Worm (Caenorhabditis elegans) whole organism, young adult: ENCODE data around the gene gfrp-1.

Source experiments
- F55B11.4 ChIP-seq: sonication (generic microtip); optimal IDR thresholded peaks from 2 replicates; lab custom pipeline; 2016; ENCODE audit warnings: missing compliant biosample characterization, missing genetic modification characterization, borderline replicate concordance; ENCODE audit not compliant: insufficient read depth
- ama-1 ChIP-seq, 3 experiments: fragments of 150-350 bp in 1 of 3; sonication (generic microtip) in 2 of 3; optimal IDR thresholded peaks; 2 replicates each; lab custom pipeline; 2014 to 2018; ENCODE audit warnings: missing biosample characterization in 2 of 3, missing genetic modification characterization in 2 of 3, missing genetic modification reagents in 2 of 3
- dpl-1 ChIP-seq: fragments of 150-350 bp; optimal IDR thresholded peaks from 2 replicates; lab custom pipeline; 2014; ENCODE audit warnings: missing biosample characterization, missing genetic modification reagents, missing genetic modification characterization
- unc-62 ChIP-seq: fragments of 150-350 bp; optimal IDR thresholded peaks from 2 replicates; lab custom pipeline; 2014; ENCODE audit warnings: missing biosample characterization, missing genetic modification reagents, missing genetic modification characterization

DNA sequence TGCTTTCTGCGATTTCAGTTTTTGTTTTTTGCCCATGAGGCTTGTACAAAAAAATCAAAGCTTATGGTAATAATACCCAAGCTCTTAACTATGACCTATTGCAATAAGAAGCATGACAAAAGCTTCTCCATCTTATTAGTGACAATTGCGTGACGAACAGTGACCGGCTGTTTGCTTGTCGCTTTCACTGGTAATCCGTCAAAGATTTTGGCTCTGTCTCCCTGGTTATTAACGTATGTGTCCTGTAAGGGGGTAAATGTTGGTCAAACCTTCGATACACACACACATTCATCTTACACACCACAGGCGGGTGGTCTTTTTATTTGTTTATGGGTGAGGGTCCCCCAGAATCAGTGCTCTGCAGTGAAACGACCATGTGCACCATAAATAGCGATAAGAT lies 29.3 kb upstream of the gfrp-1 start:
- TF ChIP-seq dpl-1 (GFP tag; lab: Kevin White, UChicago): no peak
- no peak for TF ChIP-seq unc-62 (GFP tag; lab: Kevin White, UChicago)
- no peak for TF ChIP-seq F55B11.4
- no peak for TF ChIP-seq ama-1 (optimal IDR thresholded peaks at IDR 0.05; lab: Kevin White, UChicago)
- TF ChIP-seq ama-1 (GFP tag; optimal IDR thresholded peaks at IDR 0.05; lab: Kevin White, UChicago): no peak
